Worm (Caenorhabditis elegans) whole organism, early embryonic: Measurements from ENCODE around the gene T05B9.2.

Experiments used
- ama-1 ChIP-seq: fragments of 150-350 bp; optimal IDR thresholded peaks from 2 replicates; lab custom pipeline; 2014
- ets-7 ChIP-seq: sonication (generic microtip); optimal IDR thresholded peaks from 2 replicates; lab custom pipeline; 2016; ENCODE audit warnings: missing genotype, missing genetic modification characterization, missing compliant biosample characterization
- hmg-4 ChIP-seq: fragments of 200-800 bp; sonication (Bioruptor generic); optimal IDR thresholded peaks from 2 replicates; lab custom pipeline; 2018; ENCODE audit warnings: mild to moderate bottlenecking, missing genetic modification characterization, missing compliant biosample characterization
- hnd-1 ChIP-seq: sonication (generic microtip); optimal IDR thresholded peaks from 2 replicates; lab custom pipeline; 2016; ENCODE audit warnings: missing genetic modification characterization, missing compliant biosample characterization
- tbx-11 ChIP-seq: fragments of 200-800 bp; sonication (Bioruptor generic); IDR thresholded peaks from 2 replicates; pipeline ENCODE4 v1.3.6; 2022; ENCODE audit warnings: missing genetic modification characterization, missing compliant biosample characterization

DNA sequence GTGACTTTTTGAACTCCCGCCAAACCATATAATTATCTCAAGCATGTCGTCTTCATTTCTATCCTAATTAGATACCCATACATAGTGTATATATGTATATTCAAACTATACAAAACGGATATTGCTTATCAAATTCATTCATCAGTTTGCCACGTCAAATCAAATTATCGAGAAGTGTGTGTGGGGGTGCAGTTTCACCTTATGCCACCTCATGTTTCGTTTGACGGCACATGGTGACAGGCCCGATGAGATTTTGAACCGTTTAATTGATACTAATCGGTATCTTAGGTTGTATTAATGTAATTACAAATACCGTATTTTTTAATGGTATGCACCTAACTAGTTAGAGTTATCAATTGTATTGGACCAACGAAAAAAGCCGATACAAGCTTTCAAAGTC is 29.1 kb downstream of the T05B9.2 start:
- TF ChIP-seq ama-1 (lab: Kevin White, UChicago) (no peak), ets-7 (no peak), hnd-1 (tag; lab: Kevin White, UChicago) (no peak), hmg-4 (GFP tag; lab: Kevin White, UChicago) (no peak), tbx-11 (GFP tag; lab: Robert Waterston, UW) (no peak)
